Worm (Caenorhabditis elegans): Measurements from ENCODE around the gene phf-10.

phf-10 gene

ce11 chrV:281616-282015 is 29.7 kb downstream of the phf-10 start, which contains the start of gene npr-5:
Gene npr-5, minus strand, starts transcription at chrV:281716.
- TF ChIP-seq ceh-39 (tag; optimal IDR thresholded peaks at IDR 0.05), result no peak
- TF ChIP-seq sptf-1 (tag; optimal IDR thresholded peaks at IDR 0.05), result no peak
- no peak for TF ChIP-seq elt-3 (tag; optimal IDR thresholded peaks at IDR 0.05)
- no peak for TF ChIP-seq ztf-11 (tag; optimal IDR thresholded peaks at IDR 0.05)
- no peak for TF ChIP-seq pha-4 (tag; optimal IDR thresholded peaks at IDR 0.05)
- TF ChIP-seq flh-1 (GFP tag; optimal IDR thresholded peaks at IDR 0.05), result no peak
- TF ChIP-seq snpc-4 (tag; optimal IDR thresholded peaks at IDR 0.05), result no peak
- TF ChIP-seq M03D4.4 (tag; optimal IDR thresholded peaks at IDR 0.05), result no peak
- no peak for TF ChIP-seq mab-5 (tag; optimal IDR thresholded peaks at IDR 0.05)
- no peak for TF ChIP-seq mls-2 (tag; optimal IDR thresholded peaks at IDR 0.05)
- TF ChIP-seq ham-2 (GFP tag; optimal IDR thresholded peaks at IDR 0.05), result no peak
- TF ChIP-seq nhr-28 (tag; optimal IDR thresholded peaks at IDR 0.05), result no peak
- TF ChIP-seq unc-120 (tag; optimal IDR thresholded peaks at IDR 0.05; ENCODE audit: poor library complexity, severe bottlenecking), result no peak
- TF ChIP-seq blmp-1 (tag; optimal IDR thresholded peaks at IDR 0.05), result no peak
- TF ChIP-seq unc-39 (tag; optimal IDR thresholded peaks at IDR 0.05), result no peak
- TF ChIP-seq tbx-8 (GFP tag; optimal IDR thresholded peaks at IDR 0.05), result no peak
- TF ChIP-seq nhr-76 (tag; optimal IDR thresholded peaks at IDR 0.05), result no peak

ce11 chrV:281111-281510 is 30.3 kb downstream of the phf-10 start:
- TF ChIP-seq unc-62 (GFP tag; optimal IDR thresholded peaks at IDR 0.05) (peak; percentile 97), mep-1 (tag; optimal IDR thresholded peaks at IDR 0.05) (no peak), nhr-28 (tag; optimal IDR thresholded peaks at IDR 0.05) (no peak), unc-120 (tag; optimal IDR thresholded peaks at IDR 0.05; ENCODE audit: poor library complexity, severe bottlenecking) (peak; percentile 14), hlh-1 (tag; optimal IDR thresholded peaks at IDR 0.05) (peak; percentile 41), ceh-83 (GFP tag; optimal IDR thresholded peaks at IDR 0.05) (no peak)

DNA sequence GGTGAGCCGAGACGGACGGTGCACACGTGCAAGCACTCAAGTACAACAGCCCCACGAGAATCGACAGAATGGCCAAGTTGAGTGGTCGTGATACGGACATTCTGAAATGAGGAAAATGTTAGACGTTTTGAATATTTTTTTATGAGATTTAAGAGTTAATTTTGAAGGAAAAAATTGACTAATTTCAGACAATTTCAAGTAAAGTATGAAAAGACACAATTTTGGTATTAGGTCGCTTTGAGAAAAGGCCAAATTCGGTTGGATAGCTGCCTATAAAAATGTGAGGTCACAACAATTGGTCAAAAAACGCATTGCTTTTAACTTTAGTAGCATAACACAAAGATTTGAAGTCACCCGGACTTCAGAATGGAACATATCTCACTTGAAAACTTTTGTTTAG is 38.5 kb downstream of the phf-10 start, which contains the start of gene nlp-70:
Gene nlp-70 (minus strand): TSS at position 101 of the 400 bp plus-strand sequence.
- TF ChIP-seq lin-32 (GFP tag; optimal IDR thresholded peaks at IDR 0.05) (no peak), zip-8 (tag; optimal IDR thresholded peaks at IDR 0.05) (no peak), flh-1 (GFP tag; optimal IDR thresholded peaks at IDR 0.05) (no peak), nhr-12 (tag; optimal IDR thresholded peaks at IDR 0.05) (no peak), sem-2 (GFP tag; optimal IDR thresholded peaks at IDR 0.05) (no peak), mls-2 (tag; optimal IDR thresholded peaks at IDR 0.05) (no peak), nhr-76 (tag; optimal IDR thresholded peaks at IDR 0.05) (no peak), ztf-11 (tag; optimal IDR thresholded peaks at IDR 0.05) (no peak), cnd-1 (tag; optimal IDR thresholded peaks at IDR 0.05) (no peak)

- TF ChIP-seq sem-2 (GFP tag; optimal IDR thresholded peaks at IDR 0.05) (no peak), unc-62 (GFP tag; optimal IDR thresholded peaks at IDR 0.05) (no peak), pha-4 (tag; optimal IDR thresholded peaks at IDR 0.05) (no peak), ceh-83 (GFP tag; optimal IDR thresholded peaks at IDR 0.05) (no peak), blmp-1 (tag; optimal IDR thresholded peaks at IDR 0.05) (no peak), nhr-2 (tag; optimal IDR thresholded peaks at IDR 0.05) (no peak), ham-2 (GFP tag; optimal IDR thresholded peaks at IDR 0.05) (no peak), sptf-1 (tag; optimal IDR thresholded peaks at IDR 0.05) (no peak), ces-1 (GFP tag; optimal IDR thresholded peaks at IDR 0.05) (no peak), tbx-8 (GFP tag; optimal IDR thresholded peaks at IDR 0.05) (no peak)
Measured at ce11 chrV:268007-268406, 43.4 kb downstream of the phf-10 start, which contains the start of gene lgc-26. Gene lgc-26, plus strand, starts transcription at chrV:268307.

- TF ChIP-seq bed-3 (GFP tag; optimal IDR thresholded peaks at IDR 0.05), result peak; percentile 80
- peak; percentile 63 for TF ChIP-seq mls-2 (tag; optimal IDR thresholded peaks at IDR 0.05)
- peak; percentile 23 for TF ChIP-seq nhr-237 (tag; optimal IDR thresholded peaks at IDR 0.05)
- peak; percentile 46 for TF ChIP-seq tbx-8 (GFP tag; optimal IDR thresholded peaks at IDR 0.05)
- peak; percentile 99 for TF ChIP-seq unc-120 (tag; optimal IDR thresholded peaks at IDR 0.05; ENCODE audit: poor library complexity, severe bottlenecking)
- TF ChIP-seq M03D4.4 (tag; optimal IDR thresholded peaks at IDR 0.05), result peak; percentile 89
- TF ChIP-seq mab-5 (tag; optimal IDR thresholded peaks at IDR 0.05), result peak; percentile 5
- TF ChIP-seq nhr-2 (tag; optimal IDR thresholded peaks at IDR 0.05), result peak; percentile 54
- TF ChIP-seq unc-62 (GFP tag; optimal IDR thresholded peaks at IDR 0.05), result peak; percentile 47
Measured at ce11 chrV:265062-265963, 46.1 kb downstream of the phf-10 start.

Data from whole organism, mixed stage, embryonic.